Worm (Caenorhabditis elegans) whole organism, late embryonic: ENCODE data around the gene ZC404.16.

Experiments
- ama-1 ChIP-seq: fragments of 150-350 bp; optimal IDR thresholded peaks from 2 replicates; lab custom pipeline; 2014
- elt-4 ChIP-seq: sonication (generic microtip); optimal IDR thresholded peaks from 2 replicates; lab custom pipeline; 2016; ENCODE audit warnings: missing genetic modification characterization, missing compliant biosample characterization
- ets-4 ChIP-seq: sonication (generic microtip); optimal IDR thresholded peaks from 2 replicates; lab custom pipeline; 2016; ENCODE audit warnings: missing genetic modification characterization, missing compliant biosample characterization
- fkh-10 ChIP-seq: fragments of 150-350 bp; optimal IDR thresholded peaks from 2 replicates; lab custom pipeline; 2014; ENCODE audit warnings: missing biosample characterization, missing genetic modification reagents, missing genetic modification characterization
- pha-4 ChIP-seq: fragments of 150-350 bp; optimal IDR thresholded peaks from 2 replicates; lab custom pipeline; 2018; ENCODE audit warnings: missing biosample characterization, missing genetic modification reagents, missing genetic modification characterization

- TF ChIP-seq elt-4 (tag; lab: Kevin White, UChicago) (no peak), fkh-10 (GFP tag; lab: Kevin White, UChicago) (no peak), ama-1 (lab: Kevin White, UChicago) (no peak), pha-4 (no peak), ets-4 (tag; lab: Kevin White, UChicago) (no peak)
Measured at ce11 chrV:6768452-6768929, 5.1 kb downstream of the ZC404.16 start, which contains the start of the genes T25F10.1 and clik-1.
